Worm (Caenorhabditis elegans) whole organism, midembryonic: Measurements from ENCODE around the gene C10C6.7.

ENCODE experiments used
- T22C8.4 ChIP-seq: fragments of 200-800 bp; sonication (Bioruptor generic); IDR thresholded peaks from 2 replicates; pipeline ENCODE4 v1.3.6; 2022; ENCODE audit warnings: missing genetic modification characterization, missing compliant biosample characterization
- cog-1 ChIP-seq: sonication (generic microtip); optimal IDR thresholded peaks from 2 replicates; lab custom pipeline; 2016; ENCODE audit warnings: missing genetic modification characterization, missing compliant biosample characterization
- flt-1 ChIP-seq: fragments of 200-800 bp; sonication (Bioruptor generic); IDR thresholded peaks from 2 replicates; pipeline ENCODE4 v1.3.6; 2022; ENCODE audit warnings: missing genetic modification characterization, missing compliant biosample characterization
- klf-2 ChIP-seq: fragments of 200-800 bp; sonication (Bioruptor generic); conservative IDR thresholded peaks from 2 replicates; pipeline ENCODE4 v1.3.6; 2022; ENCODE audit warnings: missing genetic modification reagents, missing genetic modification characterization, missing compliant biosample characterization
- med-1 ChIP-seq: sonication (generic microtip); optimal IDR thresholded peaks from 2 replicates; lab custom pipeline; 2017; ENCODE audit warnings: missing genetic modification characterization, mild to moderate bottlenecking, missing compliant biosample characterization, antibody characterized with exemption, missing genetic modification reagents; ENCODE audit not compliant: insufficient read depth
- ref-1 ChIP-seq: fragments of 200-800 bp; sonication (Bioruptor generic); conservative IDR thresholded peaks from 2 replicates; pipeline ENCODE4 v1.3.6; 2022; ENCODE audit warnings: missing genetic modification reagents, missing genetic modification characterization, missing compliant biosample characterization
- tab-1 ChIP-seq: fragments of 200-800 bp; sonication (Bioruptor generic); IDR thresholded peaks from 2 replicates; pipeline ENCODE4 v1.3.6; 2022; ENCODE audit warnings: missing genetic modification characterization, missing compliant biosample characterization
- ztf-23 ChIP-seq: fragments of 200-800 bp; sonication (Bioruptor generic); IDR thresholded peaks from 2 replicates; pipeline ENCODE4 v1.3.6; 2022; ENCODE audit warnings: missing genetic modification reagents, missing genetic modification characterization, missing compliant biosample characterization
- ztf-29 ChIP-seq: fragments of 200-800 bp; sonication (Bioruptor generic); IDR thresholded peaks from 2 replicates; pipeline ENCODE4 v1.3.6; 2022; ENCODE audit warnings: missing genetic modification reagents, missing genetic modification characterization, missing compliant biosample characterization

The C10C6.7 gene

DNA sequence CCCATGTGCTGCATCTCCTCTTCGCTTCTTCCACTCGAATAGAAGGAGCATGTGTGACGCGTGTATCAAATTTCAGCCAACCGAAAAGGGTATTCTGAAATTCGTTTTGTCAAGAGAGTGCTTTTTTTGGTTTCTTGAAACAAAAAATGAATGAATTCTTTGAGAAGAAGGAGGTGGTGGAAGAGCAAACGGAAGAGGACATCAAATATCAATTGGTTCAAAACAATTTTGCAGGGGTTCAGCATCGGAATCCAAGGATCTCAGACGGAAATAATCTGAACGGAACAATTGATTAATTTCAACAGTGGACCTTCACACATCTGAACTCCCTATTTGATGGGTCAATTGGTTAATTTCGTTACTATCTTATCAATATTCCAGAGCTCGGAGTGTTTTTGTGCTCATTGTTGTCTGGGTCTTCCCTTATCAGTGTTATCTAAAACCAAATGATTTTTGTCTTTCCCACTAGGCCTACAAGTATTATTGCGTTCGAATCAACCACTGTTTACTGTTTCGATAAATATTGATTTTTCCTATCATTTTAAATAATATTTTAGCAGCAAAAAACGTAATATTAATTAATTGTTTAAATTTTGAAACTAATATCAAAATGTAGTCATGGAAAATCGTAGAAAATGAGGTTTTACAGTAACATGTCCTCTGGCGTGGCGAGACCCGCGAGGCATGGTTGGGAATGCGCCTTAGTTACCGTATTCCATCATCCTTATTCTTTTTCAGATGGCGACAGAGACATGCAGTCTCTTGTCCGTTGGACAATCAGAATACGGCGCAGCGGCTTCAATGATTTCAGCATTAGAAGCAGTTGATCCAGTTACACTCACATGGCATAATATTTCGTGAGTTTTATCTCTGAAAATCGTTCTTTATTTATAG is 2.6 kb upstream of the C10C6.7 start, which contains the start of the genes C10C6.13 and wht-2:
Gene C10C6.13, minus strand, starts transcription at position 51 of the 894 bp plus-strand sequence.
Gene wht-2, plus strand, starts transcription at position 739 of the 894 bp plus-strand sequence.
- TF ChIP-seq flt-1 (GFP tag; lab: Robert Waterston, UW) (no peak), tab-1 (GFP tag; lab: Robert Waterston, UW) (no peak), med-1 (GFP tag; lab: Kevin White, UChicago) (no peak), ref-1 (no peak)

DNA sequence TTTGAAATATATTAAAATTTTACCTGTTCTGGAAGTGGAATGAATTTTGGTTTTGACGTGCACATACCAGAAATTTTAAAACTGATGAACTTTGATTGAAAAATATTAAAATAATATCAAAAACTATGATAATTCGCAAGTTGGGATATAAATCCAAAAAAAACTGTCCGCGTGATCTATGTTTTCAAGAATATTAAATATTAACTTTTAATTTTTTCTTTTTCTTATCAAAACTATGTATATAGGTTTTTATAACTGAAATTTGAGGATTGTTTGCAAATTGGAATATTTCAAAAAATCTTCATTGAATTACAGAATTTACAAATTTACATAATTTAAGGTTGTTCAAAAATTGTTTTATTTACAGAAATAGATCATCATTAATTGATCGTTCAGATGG is 2.2 kb downstream of the C10C6.7 start, which contains the start of gene C10C6.3:
Gene C10C6.3, minus strand, starts transcription at position 101 of the 400 bp plus-strand sequence.
- TF ChIP-seq med-1 (GFP tag; lab: Kevin White, UChicago), result no peak

DNA sequence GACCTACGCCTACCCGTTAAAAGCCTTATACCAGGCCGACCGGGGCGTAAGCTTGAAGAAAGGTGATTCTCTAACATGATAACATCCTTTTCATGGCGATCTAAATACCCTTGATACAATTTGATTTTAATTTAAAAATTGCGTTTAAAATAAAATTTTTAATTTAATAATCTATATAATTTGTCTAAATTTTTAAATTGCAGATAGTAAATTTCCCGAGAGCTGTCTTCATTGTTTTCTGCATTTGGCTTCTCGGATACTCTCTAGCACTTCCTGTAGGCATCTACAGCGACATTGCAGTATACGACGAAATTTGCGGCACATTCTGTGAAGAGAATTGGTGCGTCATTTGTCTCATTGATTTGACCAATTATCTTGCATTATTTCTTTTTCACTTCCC is 6.0 kb downstream of the C10C6.7 start:
- TF ChIP-seq ztf-23 (GFP tag; lab: Robert Waterston, UW) (no peak), ztf-29 (no peak), ref-1 (no peak), med-1 (GFP tag; lab: Kevin White, UChicago) (no peak), klf-2 (no peak), flt-1 (GFP tag; lab: Robert Waterston, UW) (no peak), T22C8.4 (GFP tag; lab: Robert Waterston, UW) (no peak), tab-1 (GFP tag; lab: Robert Waterston, UW) (no peak), cog-1 (tag; lab: Kevin White, UChicago) (no peak)

DNA sequence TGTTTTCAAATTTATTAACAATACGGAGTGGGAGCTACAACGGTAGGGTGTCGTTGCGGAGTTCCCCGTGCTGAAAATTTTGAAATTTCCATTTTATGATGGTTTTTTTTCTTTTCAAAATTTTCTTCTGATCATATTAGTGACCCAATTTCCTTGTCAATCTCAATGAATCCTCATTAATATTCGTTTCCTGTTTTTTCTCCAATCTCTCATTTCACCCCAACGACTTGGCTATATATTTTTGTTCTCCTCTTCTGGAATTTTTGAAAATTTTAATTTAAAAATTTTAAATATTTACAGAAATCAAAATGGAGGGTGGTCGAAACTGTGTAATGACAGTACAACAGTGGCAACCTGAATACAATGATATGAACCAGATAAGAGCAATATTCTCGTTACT is 7.6 kb downstream of the C10C6.7 start, which contains the start of gene npr-3:
Gene npr-3, plus strand, starts transcription at position 301 of the 400 bp plus-strand sequence.
- TF ChIP-seq T22C8.4 (GFP tag; lab: Robert Waterston, UW), result no peak
- no peak for TF ChIP-seq cog-1 (tag; lab: Kevin White, UChicago)
- TF ChIP-seq tab-1 (GFP tag; lab: Robert Waterston, UW), result no peak
- no peak for TF ChIP-seq flt-1 (GFP tag; lab: Robert Waterston, UW)
- TF ChIP-seq ztf-23 (GFP tag; lab: Robert Waterston, UW), result no peak
- no peak for TF ChIP-seq med-1 (GFP tag; lab: Kevin White, UChicago)
- TF ChIP-seq klf-2, result no peak
- TF ChIP-seq ref-1, result no peak
- no peak for TF ChIP-seq ztf-29

DNA sequence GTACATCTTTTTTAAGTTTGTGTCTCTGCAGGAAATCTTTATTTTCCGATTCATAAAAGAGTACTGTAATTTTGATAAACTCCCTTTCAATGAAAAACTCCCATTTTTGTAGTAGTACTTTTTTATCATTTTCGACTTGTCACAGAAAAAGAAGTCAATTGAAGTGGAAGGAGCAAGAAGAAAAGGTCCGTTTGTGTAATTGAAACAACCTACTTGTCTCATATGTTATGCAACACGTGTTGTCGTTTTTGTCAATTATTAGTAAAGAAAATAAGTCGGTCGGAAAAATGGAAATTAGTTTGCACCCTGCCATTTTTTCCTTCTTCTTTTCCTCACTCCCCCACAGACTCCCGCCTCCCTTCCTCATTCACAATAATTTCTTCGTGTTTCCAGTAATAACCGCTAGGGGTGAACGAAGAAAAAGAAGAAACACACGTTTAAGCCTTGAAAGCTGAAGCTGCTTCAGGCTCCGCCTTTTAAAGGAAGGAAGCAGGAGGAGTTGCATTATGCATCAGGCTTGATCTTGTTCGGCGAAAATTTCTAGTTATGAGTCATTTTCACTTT is 8.5 kb downstream of the C10C6.7 start:
- TF ChIP-seq tab-1 (GFP tag; lab: Robert Waterston, UW), result no peak

DNA sequence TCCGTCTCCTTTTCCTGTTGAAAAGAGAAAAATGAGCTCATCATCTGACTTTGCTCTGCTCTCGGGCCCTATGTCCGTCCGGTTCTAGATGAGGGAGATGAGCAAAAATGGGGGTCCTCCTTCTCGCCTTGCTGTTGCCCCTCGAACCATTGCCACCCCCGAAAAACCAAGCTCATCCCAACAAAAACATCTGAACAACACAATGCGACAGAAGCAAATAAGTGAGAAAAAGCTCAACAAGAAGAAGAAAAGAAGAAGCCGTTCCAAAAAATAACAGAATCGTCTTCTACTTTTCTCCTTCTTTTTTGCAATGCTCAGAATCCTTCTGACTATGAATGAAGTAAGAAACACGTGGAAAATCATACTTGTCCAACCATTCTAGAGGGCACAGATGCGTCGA is 11.5 kb downstream of the C10C6.7 start:
- TF ChIP-seq cog-1 (tag; lab: Kevin White, UChicago), result no peak

DNA sequence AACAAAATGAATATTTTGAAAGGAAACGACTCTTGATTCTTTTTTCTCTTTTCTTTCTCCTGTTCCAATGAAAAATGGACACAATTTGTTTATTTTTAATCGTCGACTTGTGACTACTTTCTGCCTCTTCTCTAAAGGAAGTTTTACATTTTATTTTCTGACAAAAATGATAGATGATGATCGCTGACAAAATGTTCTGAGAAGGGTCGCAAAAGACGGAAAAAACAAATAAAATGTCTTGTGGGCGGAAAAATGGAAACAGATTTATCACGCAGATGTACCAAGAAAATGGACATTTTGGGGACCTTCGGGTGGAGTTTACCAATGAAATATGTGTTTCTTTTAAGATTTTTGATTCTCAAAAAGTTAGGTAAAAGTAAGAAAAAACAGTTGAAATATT is 14.4 kb downstream of the C10C6.7 start:
- TF ChIP-seq klf-2, result no peak
- no peak for TF ChIP-seq cog-1 (tag; lab: Kevin White, UChicago)
- TF ChIP-seq med-1 (GFP tag; lab: Kevin White, UChicago), result no peak
- no peak for TF ChIP-seq ztf-29
- no peak for TF ChIP-seq ztf-23 (GFP tag; lab: Robert Waterston, UW)
- TF ChIP-seq flt-1 (GFP tag; lab: Robert Waterston, UW), result no peak
- no peak for TF ChIP-seq tab-1 (GFP tag; lab: Robert Waterston, UW)
- TF ChIP-seq ref-1, result no peak
- no peak for TF ChIP-seq T22C8.4 (GFP tag; lab: Robert Waterston, UW)

DNA sequence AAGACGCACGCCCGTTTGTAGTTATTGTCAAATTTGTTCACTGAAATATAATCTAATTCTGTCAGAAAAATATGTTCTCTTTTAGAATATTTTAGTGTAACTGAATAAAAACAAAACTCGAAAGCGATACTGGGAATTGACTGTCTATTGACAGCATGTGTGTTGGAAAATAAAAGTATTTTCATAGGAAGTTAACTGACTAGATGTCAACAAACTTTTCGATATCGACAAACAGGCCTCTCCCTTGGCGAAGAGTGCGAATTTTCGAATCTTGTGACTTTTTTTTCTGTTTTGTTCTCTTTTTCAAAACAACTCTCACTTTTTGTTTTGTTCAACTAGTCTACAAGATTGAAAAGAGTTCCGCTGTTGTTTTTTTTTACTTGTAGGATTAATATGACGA is 29.1 kb downstream of the C10C6.7 start:
- no peak for TF ChIP-seq tab-1 (GFP tag; lab: Robert Waterston, UW)
- TF ChIP-seq cog-1 (tag; lab: Kevin White, UChicago), result no peak
- no peak for TF ChIP-seq flt-1 (GFP tag; lab: Robert Waterston, UW)
- no peak for TF ChIP-seq ztf-29
- TF ChIP-seq ref-1, result no peak
- TF ChIP-seq T22C8.4 (GFP tag; lab: Robert Waterston, UW), result no peak
- TF ChIP-seq med-1 (GFP tag; lab: Kevin White, UChicago), result no peak
- TF ChIP-seq ztf-23 (GFP tag; lab: Robert Waterston, UW), result no peak
- no peak for TF ChIP-seq klf-2

DNA sequence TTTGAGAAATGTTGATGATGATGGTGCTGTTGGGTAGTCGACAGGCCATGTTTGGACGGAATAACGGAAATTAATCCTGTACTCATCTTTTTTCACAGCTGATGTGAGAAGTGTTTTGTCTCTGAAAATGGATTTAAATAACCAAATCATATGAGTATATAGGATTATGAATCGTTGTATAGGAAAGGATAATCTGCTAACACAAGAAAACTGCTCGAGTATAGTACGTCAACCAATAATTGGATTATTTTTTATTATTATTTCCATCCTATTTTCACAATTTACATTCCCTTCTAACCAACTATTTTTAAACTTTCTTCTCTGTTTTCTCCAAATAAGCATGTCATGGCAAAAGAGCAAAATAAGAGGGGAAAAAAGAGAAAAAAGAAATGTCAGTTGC is 31.6 kb downstream of the C10C6.7 start:
- TF ChIP-seq flt-1 (GFP tag; lab: Robert Waterston, UW), result no peak
- TF ChIP-seq cog-1 (tag; lab: Kevin White, UChicago), result no peak
- TF ChIP-seq ref-1, result no peak
- no peak for TF ChIP-seq klf-2
- TF ChIP-seq ztf-23 (GFP tag; lab: Robert Waterston, UW), result no peak
- no peak for TF ChIP-seq T22C8.4 (GFP tag; lab: Robert Waterston, UW)
- TF ChIP-seq med-1 (GFP tag; lab: Kevin White, UChicago), result no peak
- no peak for TF ChIP-seq tab-1 (GFP tag; lab: Robert Waterston, UW)
- no peak for TF ChIP-seq ztf-29

DNA sequence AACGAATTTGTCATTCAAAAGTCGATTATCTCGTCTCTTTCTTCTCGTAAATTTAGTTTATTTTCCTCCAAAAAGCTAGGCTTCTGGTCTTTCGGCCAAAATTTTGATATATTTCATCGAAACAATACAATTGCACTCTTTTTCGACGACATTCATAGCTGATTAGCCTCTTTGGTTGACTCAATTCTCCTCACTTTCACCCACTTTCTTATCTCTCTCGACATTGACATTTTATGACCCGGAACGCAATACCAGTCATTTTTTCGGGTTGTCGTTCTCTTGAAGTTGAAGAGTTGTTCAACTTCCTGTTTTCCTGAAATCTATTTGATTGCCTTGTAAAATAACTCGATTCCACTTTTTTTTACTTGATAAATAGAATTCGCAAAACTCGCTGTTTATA is 32.7 kb downstream of the C10C6.7 start:
- TF ChIP-seq ztf-29 (no peak), ref-1 (no peak), T22C8.4 (GFP tag; lab: Robert Waterston, UW) (no peak), tab-1 (GFP tag; lab: Robert Waterston, UW) (no peak), klf-2 (no peak), ztf-23 (GFP tag; lab: Robert Waterston, UW) (no peak), cog-1 (tag; lab: Kevin White, UChicago) (no peak), med-1 (GFP tag; lab: Kevin White, UChicago) (no peak), flt-1 (GFP tag; lab: Robert Waterston, UW) (no peak)
